Fruit fly (Drosophila melanogaster) Kc167 (cell line): ENCODE data around the gene CG32655.

Experiments
- Myc ChIP-seq: fragments of >200 bp; optimal IDR thresholded peaks from 2 replicates; lab custom pipeline; 2017; ENCODE audit warnings: missing external identifiers
- Sin3A ChIP-seq: fragments of >200 bp; optimal IDR thresholded peaks from 2 replicates; lab custom pipeline; 2018; ENCODE audit warnings: missing external identifiers
- h ChIP-seq: fragments of >200 bp; optimal IDR thresholded peaks from 3 replicates; lab custom pipeline; 2018; ENCODE audit warnings: missing external identifiers
- insv ChIP-seq: fragments of >200 bp; optimal IDR thresholded peaks from 3 replicates; lab custom pipeline; 2018; ENCODE audit warnings: missing external identifiers
- psq ChIP-seq: fragments of >200 bp; optimal IDR thresholded peaks from 2 replicates; lab custom pipeline; 2017; ENCODE audit warnings: missing external identifiers
- ttk ChIP-seq: sonication (Bioruptor generic); optimal IDR thresholded peaks from 2 replicates; lab custom pipeline; 2017; ENCODE audit warnings: missing external identifiers

Gene CG32655

dm6 chrX:12235777-12236176, at the start of gene CG32655:
TSS of gene CG32655 (minus strand) at chrX:12235877.
- no peak for TF ChIP-seq psq (lab: Kevin White, UChicago)
- TF ChIP-seq h (lab: Kevin White, UChicago), result no peak
- TF ChIP-seq Myc, result no peak
- no peak for TF ChIP-seq ttk
- no peak for TF ChIP-seq insv (lab: Kevin White, UChicago)
- no peak for TF ChIP-seq Sin3A (lab: Kevin White, UChicago)

- TF ChIP-seq Myc, result no peak
- no peak for TF ChIP-seq psq (lab: Kevin White, UChicago)
- no peak for TF ChIP-seq ttk
- no peak for TF ChIP-seq insv (lab: Kevin White, UChicago)
- TF ChIP-seq Sin3A (lab: Kevin White, UChicago), result no peak
- TF ChIP-seq h (lab: Kevin White, UChicago), result no peak
Observed at dm6 chrX:12276663-12277062, 41.0 kb upstream of the CG32655 start.

- TF ChIP-seq ttk, result no peak
- TF ChIP-seq insv (lab: Kevin White, UChicago), result no peak
- no peak for TF ChIP-seq psq (lab: Kevin White, UChicago)
- no peak for TF ChIP-seq Myc
Observed at dm6 chrX:12274335-12274734, 38.7 kb upstream of the CG32655 start, which contains the start of gene CG45603. TSS of gene CG45603 (plus strand) at chrX:12274635.

dm6 chrX:12273900-12274299, 38.2 kb upstream of the CG32655 start:
- TF ChIP-seq psq (lab: Kevin White, UChicago), result no peak
- TF ChIP-seq Myc, result no peak
- no peak for TF ChIP-seq Sin3A (lab: Kevin White, UChicago)
- no peak for TF ChIP-seq ttk
- no peak for TF ChIP-seq h (lab: Kevin White, UChicago)
- no peak for TF ChIP-seq insv (lab: Kevin White, UChicago)

dm6 chrX:12268191-12268590, 32.5 kb upstream of the CG32655 start:
- no peak for TF ChIP-seq Sin3A (lab: Kevin White, UChicago)
- TF ChIP-seq Myc, result no peak
- TF ChIP-seq insv (lab: Kevin White, UChicago), result no peak
- no peak for TF ChIP-seq psq (lab: Kevin White, UChicago)
- no peak for TF ChIP-seq h (lab: Kevin White, UChicago)
- TF ChIP-seq ttk, result no peak

dm6 chrX:12266012-12266411, 30.3 kb upstream of the CG32655 start:
- no peak for TF ChIP-seq insv (lab: Kevin White, UChicago)
- no peak for TF ChIP-seq ttk
- no peak for TF ChIP-seq Sin3A (lab: Kevin White, UChicago)
- TF ChIP-seq Myc, result no peak
- TF ChIP-seq h (lab: Kevin White, UChicago), result no peak
- no peak for TF ChIP-seq psq (lab: Kevin White, UChicago)

- TF ChIP-seq Myc, result no peak
- TF ChIP-seq Sin3A (lab: Kevin White, UChicago), result no peak
- no peak for TF ChIP-seq h (lab: Kevin White, UChicago)
Observed at dm6 chrX:12260788-12261187, 25.1 kb upstream of the CG32655 start.

dm6 chrX:12259436-12259835, 23.8 kb upstream of the CG32655 start:
- no peak for TF ChIP-seq psq (lab: Kevin White, UChicago)
- no peak for TF ChIP-seq ttk
- no peak for TF ChIP-seq h (lab: Kevin White, UChicago)
- TF ChIP-seq Myc, result no peak
- TF ChIP-seq insv (lab: Kevin White, UChicago), result no peak
- TF ChIP-seq Sin3A (lab: Kevin White, UChicago), result no peak

- no peak for TF ChIP-seq psq (lab: Kevin White, UChicago)
- TF ChIP-seq ttk, result no peak
- TF ChIP-seq Sin3A (lab: Kevin White, UChicago), result no peak
- no peak for TF ChIP-seq Myc
- no peak for TF ChIP-seq insv (lab: Kevin White, UChicago)
- TF ChIP-seq h (lab: Kevin White, UChicago), result no peak
Observed at dm6 chrX:12258928-12259327, 23.3 kb upstream of the CG32655 start.

- no peak for TF ChIP-seq Sin3A (lab: Kevin White, UChicago)
- no peak for TF ChIP-seq Myc
- TF ChIP-seq ttk, result no peak
- no peak for TF ChIP-seq psq (lab: Kevin White, UChicago)
- no peak for TF ChIP-seq h (lab: Kevin White, UChicago)
- TF ChIP-seq insv (lab: Kevin White, UChicago), result no peak
Observed at dm6 chrX:12248836-12249235, 13.2 kb upstream of the CG32655 start.

dm6 chrX:12248049-12248448, 12.4 kb upstream of the CG32655 start:
- TF ChIP-seq Myc (no peak), psq (lab: Kevin White, UChicago) (no peak), h (lab: Kevin White, UChicago) (no peak), Sin3A (lab: Kevin White, UChicago) (no peak), ttk (no peak), insv (lab: Kevin White, UChicago) (no peak)

- TF ChIP-seq Myc, result no peak
- no peak for TF ChIP-seq ttk
- no peak for TF ChIP-seq Sin3A (lab: Kevin White, UChicago)
- no peak for TF ChIP-seq insv (lab: Kevin White, UChicago)
- no peak for TF ChIP-seq psq (lab: Kevin White, UChicago)
- no peak for TF ChIP-seq h (lab: Kevin White, UChicago)
Observed at dm6 chrX:12246285-12246684, 10.6 kb upstream of the CG32655 start.

dm6 chrX:12245622-12246021, 9.9 kb upstream of the CG32655 start:
- TF ChIP-seq insv (lab: Kevin White, UChicago) (no peak), ttk (no peak), Myc (no peak), Sin3A (lab: Kevin White, UChicago) (no peak), h (lab: Kevin White, UChicago) (no peak), psq (lab: Kevin White, UChicago) (no peak)
